Worm (Caenorhabditis elegans) whole organism, mixed stage, embryonic: ENCODE data around the gene H20J04.1.

Source experiments
- M03D4.4 ChIP-seq: sonication (generic microtip); optimal IDR thresholded peaks from 2 replicates; lab custom pipeline; 2017; ENCODE audit warnings: mild to moderate bottlenecking, missing genetic modification characterization, missing compliant biosample characterization
- bed-3 ChIP-seq: fragments of 200-800 bp; sonication (Bioruptor generic); optimal IDR thresholded peaks from 3 replicates; lab custom pipeline; 2018; ENCODE audit warnings: mild to moderate bottlenecking, missing genetic modification characterization, moderate library complexity, missing compliant biosample characterization
- blmp-1 ChIP-seq: fragments of 150-350 bp; optimal IDR thresholded peaks from 2 replicates; lab custom pipeline; 2014; ENCODE audit warnings: missing biosample characterization, missing genetic modification characterization
- ceh-39 ChIP-seq: fragments of 150-350 bp; optimal IDR thresholded peaks from 2 replicates; lab custom pipeline; 2014; ENCODE audit warnings: missing biosample characterization, missing genetic modification characterization
- ceh-43 ChIP-seq: fragments of 200-800 bp; sonication (Bioruptor generic); optimal IDR thresholded peaks from 2 replicates; lab custom pipeline; 2018; ENCODE audit warnings: mild to moderate bottlenecking, missing genetic modification characterization, moderate library complexity, missing compliant biosample characterization
- ceh-83 ChIP-seq: fragments of 200-800 bp; sonication (Bioruptor generic); optimal IDR thresholded peaks from 2 replicates; lab custom pipeline; 2018; ENCODE audit warnings: mild to moderate bottlenecking, missing genetic modification characterization, missing compliant biosample characterization
- ces-1 ChIP-seq: fragments of 150-350 bp; optimal IDR thresholded peaks from 2 replicates; lab custom pipeline; 2014; ENCODE audit warnings: missing biosample characterization, missing genetic modification reagents, missing genetic modification characterization
- cnd-1 ChIP-seq: fragments of 200-800 bp; sonication (Bioruptor generic); optimal IDR thresholded peaks from 2 replicates; lab custom pipeline; 2018; ENCODE audit warnings: mild to moderate bottlenecking, missing genetic modification characterization, missing compliant biosample characterization
- drap-1 ChIP-seq: fragments of 200-800 bp; sonication (Bioruptor generic); optimal IDR thresholded peaks from 3 replicates; lab custom pipeline; 2018; ENCODE audit warnings: mild to moderate bottlenecking, missing genetic modification characterization, missing compliant biosample characterization
- elt-1 ChIP-seq: sonication (generic microtip); optimal IDR thresholded peaks from 2 replicates; lab custom pipeline; 2017; ENCODE audit warnings: missing genetic modification characterization, mild to moderate bottlenecking, missing compliant biosample characterization, antibody characterized with exemption, moderate library complexity, borderline replicate concordance; ENCODE audit not compliant: insufficient read depth
- elt-3 ChIP-seq: fragments of 150-350 bp; optimal IDR thresholded peaks from 2 replicates; lab custom pipeline; 2014; ENCODE audit warnings: missing biosample characterization, missing genetic modification characterization
- flh-1 ChIP-seq: fragments of 200-800 bp; sonication (Bioruptor generic); optimal IDR thresholded peaks from 2 replicates; lab custom pipeline; 2018; ENCODE audit warnings: mild to moderate bottlenecking, missing genetic modification characterization, moderate library complexity, missing compliant biosample characterization
- ham-2 ChIP-seq: fragments of 200-800 bp; sonication (Bioruptor generic); optimal IDR thresholded peaks from 2 replicates; lab custom pipeline; 2018; ENCODE audit warnings: mild to moderate bottlenecking, missing genetic modification characterization, missing compliant biosample characterization
- hlh-1 ChIP-seq: fragments of 150-350 bp; optimal IDR thresholded peaks from 2 replicates; lab custom pipeline; 2014; ENCODE audit warnings: missing biosample characterization, missing genetic modification reagents, missing genetic modification characterization
- lin-13 ChIP-seq: fragments of 150-350 bp; optimal IDR thresholded peaks from 2 replicates; lab custom pipeline; 2014; ENCODE audit warnings: missing biosample characterization, missing genetic modification characterization
- lin-32 ChIP-seq: fragments of 200-800 bp; sonication (Bioruptor generic); optimal IDR thresholded peaks from 2 replicates; lab custom pipeline; 2018; ENCODE audit warnings: mild to moderate bottlenecking, missing genetic modification characterization, missing compliant biosample characterization
- lsy-2 ChIP-seq: fragments of 150-350 bp; optimal IDR thresholded peaks from 2 replicates; lab custom pipeline; 2014; ENCODE audit warnings: missing biosample characterization, missing genetic modification characterization
- mab-5 ChIP-seq: fragments of 150-350 bp; optimal IDR thresholded peaks from 2 replicates; lab custom pipeline; 2014; ENCODE audit warnings: missing biosample characterization, missing genetic modification characterization
- mep-1 ChIP-seq: fragments of 150-350 bp; optimal IDR thresholded peaks from 2 replicates; lab custom pipeline; 2017; ENCODE audit warnings: missing biosample characterization, missing genetic modification reagents, missing genetic modification characterization, inconsistent platforms
- mls-2 ChIP-seq: sonication (generic microtip); optimal IDR thresholded peaks from 2 replicates; lab custom pipeline; 2016; ENCODE audit warnings: mild to moderate bottlenecking, missing genetic modification characterization, moderate library complexity, missing compliant biosample characterization
- nhr-12 ChIP-seq: fragments of 150-350 bp; optimal IDR thresholded peaks from 2 replicates; lab custom pipeline; 2014; ENCODE audit warnings: missing biosample characterization, missing genetic modification characterization
- nhr-2 ChIP-seq: fragments of 150-350 bp; optimal IDR thresholded peaks from 2 replicates; lab custom pipeline; 2014; ENCODE audit warnings: missing biosample characterization, missing genetic modification characterization
- nhr-237 ChIP-seq: fragments of 150-350 bp; optimal IDR thresholded peaks from 2 replicates; lab custom pipeline; 2014; ENCODE audit warnings: missing biosample characterization, missing genetic modification characterization
- nhr-28 ChIP-seq: fragments of 150-350 bp; optimal IDR thresholded peaks from 2 replicates; lab custom pipeline; 2014; ENCODE audit warnings: missing biosample characterization, missing genetic modification characterization
- nhr-76 ChIP-seq: sonication (generic microtip); optimal IDR thresholded peaks from 2 replicates; lab custom pipeline; 2017; ENCODE audit warnings: missing biosample characterization, missing genetic modification characterization
- pha-4 ChIP-seq: fragments of 150-350 bp; optimal IDR thresholded peaks from 2 replicates; lab custom pipeline; 2018; ENCODE audit warnings: missing biosample characterization, missing genetic modification reagents, missing genetic modification characterization
- sem-2 ChIP-seq: fragments of 200-800 bp; sonication (Bioruptor generic); optimal IDR thresholded peaks from 2 replicates; lab custom pipeline; 2018; ENCODE audit warnings: mild to moderate bottlenecking, missing genetic modification characterization, missing compliant biosample characterization
- snpc-4 ChIP-seq: fragments of 150-350 bp; optimal IDR thresholded peaks from 2 replicates; lab custom pipeline; 2014; ENCODE audit warnings: missing biosample characterization, missing genetic modification characterization
- sptf-1 ChIP-seq: sonication (generic microtip); optimal IDR thresholded peaks from 2 replicates; lab custom pipeline; 2017; ENCODE audit warnings: mild to moderate bottlenecking, missing genetic modification characterization, moderate library complexity, missing compliant biosample characterization
- tbx-8 ChIP-seq: fragments of 200-800 bp; sonication (Bioruptor generic); optimal IDR thresholded peaks from 2 replicates; lab custom pipeline; 2018; ENCODE audit warnings: mild to moderate bottlenecking, missing genetic modification characterization, moderate library complexity, missing compliant biosample characterization
- unc-120 ChIP-seq: sonication (generic microtip); optimal IDR thresholded peaks from 2 replicates; lab custom pipeline; 2017; ENCODE audit warnings: missing genetic modification characterization, missing compliant biosample characterization; ENCODE audit not compliant: poor library complexity, severe bottlenecking
- unc-39 ChIP-seq: fragments of 150-350 bp; optimal IDR thresholded peaks from 2 replicates; lab custom pipeline; 2014; ENCODE audit warnings: missing biosample characterization, missing genetic modification characterization
- unc-62 ChIP-seq: fragments of 150-350 bp; optimal IDR thresholded peaks from 2 replicates; lab custom pipeline; 2014; ENCODE audit warnings: missing biosample characterization, missing genetic modification reagents, missing genetic modification characterization
- zip-8 ChIP-seq: fragments of 150-350 bp; optimal IDR thresholded peaks from 2 replicates; lab custom pipeline; 2014; ENCODE audit warnings: missing biosample characterization, missing genetic modification characterization
- ztf-11 ChIP-seq: fragments of 150-350 bp; optimal IDR thresholded peaks from 2 replicates; lab custom pipeline; 2014; ENCODE audit warnings: missing biosample characterization, missing genetic modification characterization

The H20J04.1 gene

ce11 chrII:4370842-4371241 lies 15.4 kb downstream of the H20J04.1 start:
- no peak for TF ChIP-seq mls-2 (tag; lab: Kevin White, UChicago)

ce11 chrII:4372406-4372805 lies 17.0 kb downstream of the H20J04.1 start, which contains the start of gene paic-1:
paic-1 (minus strand) TSS chrII:4372525.
- no peak for TF ChIP-seq blmp-1 (tag; lab: Kevin White, UChicago)
- no peak for TF ChIP-seq sem-2 (GFP tag; lab: Kevin White, UChicago)
- no peak for TF ChIP-seq ceh-39 (tag; lab: Kevin White, UChicago)
- no peak for TF ChIP-seq unc-120
- no peak for TF ChIP-seq lsy-2
- no peak for TF ChIP-seq mab-5 (tag; lab: Kevin White, UChicago)
- TF ChIP-seq ztf-11 (tag; lab: Kevin White, UChicago) = no peak
- TF ChIP-seq nhr-237 (tag; lab: Kevin White, UChicago) = no peak
- TF ChIP-seq hlh-1 = no peak
- no peak for TF ChIP-seq bed-3 (GFP tag; lab: Kevin White, UChicago)
- no peak for TF ChIP-seq nhr-28 (tag; lab: Kevin White, UChicago)
- TF ChIP-seq mls-2 (tag; lab: Kevin White, UChicago) = no peak
- no peak for TF ChIP-seq cnd-1 (tag; lab: Kevin White, UChicago)
- no peak for TF ChIP-seq nhr-76 (tag; lab: Kevin White, UChicago)
- TF ChIP-seq ceh-83 = no peak
- no peak for TF ChIP-seq sptf-1 (tag; lab: Kevin White, UChicago)

- TF ChIP-seq nhr-28 (tag; lab: Kevin White, UChicago) (no peak), nhr-2 (tag; lab: Kevin White, UChicago) (no peak), ceh-39 (tag; lab: Kevin White, UChicago) (no peak), elt-1 (tag; lab: Kevin White, UChicago) (no peak), sptf-1 (tag; lab: Kevin White, UChicago) (no peak)
- TF ChIP-seq, all 35 proteins: peak for 0
Observed at ce11 chrII:4372867-4373397, 17.5 kb downstream of the H20J04.1 start.

ce11 chrII:4374885-4375284 lies 19.5 kb downstream of the H20J04.1 start:
- TF ChIP-seq nhr-28 (tag; lab: Kevin White, UChicago) (no peak), nhr-12 (tag; lab: Kevin White, UChicago) (no peak), ces-1 (GFP tag; lab: Kevin White, UChicago) (no peak), ceh-39 (tag; lab: Kevin White, UChicago) (no peak), ceh-83 (no peak), unc-39 (tag; lab: Kevin White, UChicago) (no peak), nhr-237 (tag; lab: Kevin White, UChicago) (no peak)

ce11 chrII:4376295-4377172 lies 21.1 kb downstream of the H20J04.1 start, which contains the start of gene ntl-2:
ntl-2 (minus strand) TSS chrII:4376465.
- peak; percentile 62 for TF ChIP-seq ceh-83
- peak; percentile 78 for TF ChIP-seq hlh-1
- peak; percentile 97 for TF ChIP-seq lsy-2
- peak; percentile 85 for TF ChIP-seq ces-1 (GFP tag; lab: Kevin White, UChicago)
- TF ChIP-seq drap-1 = peak; percentile 93
- peak; percentile 12 for TF ChIP-seq lin-32 (GFP tag; lab: Kevin White, UChicago)
- TF ChIP-seq mep-1 (tag; lab: Kevin White, UChicago) = peak; percentile 75
- TF ChIP-seq flh-1 = no peak
- TF ChIP-seq nhr-2 (tag; lab: Kevin White, UChicago) = peak; percentile 26
- TF ChIP-seq cnd-1 (tag; lab: Kevin White, UChicago) = peak; percentile 88
- TF ChIP-seq unc-62 (GFP tag; lab: Kevin White, UChicago) = peak; percentile 85
- TF ChIP-seq sem-2 (GFP tag; lab: Kevin White, UChicago) = peak; percentile 57
- peak; percentile 77 for TF ChIP-seq elt-3
- TF ChIP-seq snpc-4 (tag; lab: Kevin White, UChicago) = no peak
- no peak for TF ChIP-seq elt-1 (tag; lab: Kevin White, UChicago)
- peak; percentile 95 for TF ChIP-seq pha-4 (tag; lab: Kevin White, UChicago)
- peak; percentile 53 for TF ChIP-seq mab-5 (tag; lab: Kevin White, UChicago)
- peak; percentile 92 for TF ChIP-seq ham-2
- TF ChIP-seq sptf-1 (tag; lab: Kevin White, UChicago) = peak; percentile 95
- TF ChIP-seq nhr-12 (tag; lab: Kevin White, UChicago) = no peak
- no peak for TF ChIP-seq blmp-1 (tag; lab: Kevin White, UChicago)
- TF ChIP-seq ztf-11 (tag; lab: Kevin White, UChicago) = peak; percentile 74
- TF ChIP-seq lin-13 (tag; lab: Kevin White, UChicago) = peak; percentile 95
- no peak for TF ChIP-seq nhr-76 (tag; lab: Kevin White, UChicago)
- peak; percentile 95 for TF ChIP-seq mls-2 (tag; lab: Kevin White, UChicago)
- TF ChIP-seq nhr-237 (tag; lab: Kevin White, UChicago) = peak; percentile 91
- no peak for TF ChIP-seq tbx-8 (GFP tag; lab: Kevin White, UChicago)
- peak; percentile 84 for TF ChIP-seq M03D4.4 (tag; lab: Kevin White, UChicago)
- TF ChIP-seq ceh-43 = peak; percentile 79
- TF ChIP-seq ceh-39 (tag; lab: Kevin White, UChicago) = peak; percentile 94
- peak; percentile 49 for TF ChIP-seq bed-3 (GFP tag; lab: Kevin White, UChicago)
- TF ChIP-seq nhr-28 (tag; lab: Kevin White, UChicago) = no peak
- peak; percentile 88 for TF ChIP-seq unc-120
- TF ChIP-seq unc-39 (tag; lab: Kevin White, UChicago) = peak; percentile 10
- no peak for TF ChIP-seq zip-8
